Fruit fly (Drosophila melanogaster) whole organism, embryonic: ENCODE measurements around the gene CG16753.

Source experiments
- Adf1 ChIP-seq: fragments of 200-800 bp; sonication (Bioruptor generic); IDR thresholded peaks from 2 replicates; pipeline ENCODE4 v1.3.6; 2022; ENCODE audit warnings: missing biosample characterization, missing genetic modification characterization
- Bgb ChIP-seq: fragments of 200-800 bp; sonication (Bioruptor generic); IDR thresholded peaks from 2 replicates; pipeline ENCODE4 v1.3.6; 2022; ENCODE audit warnings: missing biosample characterization, missing genetic modification characterization; ENCODE audit not compliant: partially characterized antibody
- CG11456 ChIP-seq: fragments of 200-800 bp; sonication (Bioruptor generic); IDR thresholded peaks from 3 replicates; pipeline ENCODE4 v1.3.6; 2022; ENCODE audit warnings: missing biosample characterization, missing genetic modification characterization
- CG11504 ChIP-seq: fragments of 200-800 bp; sonication (Bioruptor generic); optimal IDR thresholded peaks from 3 replicates; lab custom pipeline; 2019; ENCODE audit warnings: missing biosample characterization, mild to moderate bottlenecking, missing genetic modification characterization, moderate library complexity
- CG11695 ChIP-seq: fragments of 200-800 bp; sonication (Bioruptor generic); IDR thresholded peaks from 3 replicates; pipeline ENCODE4 v1.3.6; 2022; ENCODE audit warnings: missing biosample characterization, missing genetic modification characterization
- CG12769 ChIP-seq: fragments of 200-800 bp; sonication (Bioruptor generic); optimal IDR thresholded peaks from 2 replicates; lab custom pipeline; 2019; ENCODE audit warnings: missing biosample characterization, mild to moderate bottlenecking, missing genetic modification characterization, moderate library complexity
- CG14441 ChIP-seq: fragments of 200-800 bp; sonication (Bioruptor generic); IDR thresholded peaks from 2 replicates; pipeline ENCODE4 v1.3.6; 2022; ENCODE audit warnings: missing biosample characterization, missing genetic modification characterization
- CG15269 ChIP-seq: fragments of 200-800 bp; sonication (Bioruptor generic); optimal IDR thresholded peaks from 2 replicates; lab custom pipeline; 2018; ENCODE audit warnings: missing biosample characterization, mild to moderate bottlenecking, missing genetic modification characterization, moderate library complexity
- CG1603 ChIP-seq: fragments of 200-800 bp; sonication (Bioruptor generic); optimal IDR thresholded peaks from 2 replicates; lab custom pipeline; 2019; ENCODE audit warnings: missing biosample characterization, mild to moderate bottlenecking, missing genetic modification characterization, moderate library complexity
- CG17359 ChIP-seq: fragments of 200-800 bp; sonication (Bioruptor generic); optimal IDR thresholded peaks from 3 replicates; lab custom pipeline; 2018; ENCODE audit warnings: missing biosample characterization, mild to moderate bottlenecking, missing genetic modification characterization, moderate library complexity
- CG18619 ChIP-seq: fragments of 200-800 bp; sonication (Bioruptor generic); optimal IDR thresholded peaks from 3 replicates; lab custom pipeline; 2017; ENCODE audit warnings: missing biosample characterization, mild to moderate bottlenecking, missing genetic modification characterization
- CG42726 ChIP-seq: fragments of 200-800 bp; sonication (Bioruptor generic); IDR thresholded peaks from 2 replicates; pipeline ENCODE4 v1.3.6; 2022; ENCODE audit warnings: missing biosample characterization, missing genetic modification characterization; ENCODE audit not compliant: partially characterized antibody
- CG6791 ChIP-seq: fragments of 200-800 bp; sonication (Bioruptor generic); IDR thresholded peaks from 3 replicates; pipeline ENCODE4 v1.3.6; 2022; ENCODE audit warnings: missing biosample characterization, missing genetic modification characterization; ENCODE audit not compliant: partially characterized antibody
- CG7987 ChIP-seq: fragments of 200-800 bp; sonication (Bioruptor generic); optimal IDR thresholded peaks from 2 replicates; lab custom pipeline; 2018; ENCODE audit warnings: missing biosample characterization, mild to moderate bottlenecking, missing genetic modification characterization, moderate library complexity
- CG8924 ChIP-seq: fragments of 200-800 bp; optimal IDR thresholded peaks from 3 replicates; lab custom pipeline; 2019; ENCODE audit warnings: missing biosample characterization, mild to moderate bottlenecking, missing genetic modification characterization, moderate library complexity
- CG8944 ChIP-seq: fragments of 200-800 bp; sonication (Bioruptor generic); optimal IDR thresholded peaks from 3 replicates; lab custom pipeline; 2016; ENCODE audit warnings: missing biosample characterization, missing genetic modification characterization
- CrebB ChIP-seq: fragments of 200-800 bp; sonication (Bioruptor generic); optimal IDR thresholded peaks from 3 replicates; lab custom pipeline; 2018; ENCODE audit warnings: missing biosample characterization, mild to moderate bottlenecking, missing genetic modification characterization
- Fer1 ChIP-seq: fragments of 200-800 bp; sonication (Bioruptor generic); optimal IDR thresholded peaks from 2 replicates; lab custom pipeline; 2017; ENCODE audit warnings: missing biosample characterization, mild to moderate bottlenecking, missing genetic modification characterization
- HLHmδ ChIP-seq: fragments of 200-800 bp; sonication (Bioruptor generic); optimal IDR thresholded peaks from 2 replicates; lab custom pipeline; 2018; ENCODE audit warnings: missing biosample characterization, mild to moderate bottlenecking, missing genetic modification characterization, moderate library complexity
- Hmr ChIP-seq: fragments of 200-800 bp; sonication (Bioruptor generic); optimal IDR thresholded peaks from 3 replicates; lab custom pipeline; 2017; ENCODE audit warnings: mild to moderate bottlenecking, missing biosample characterization, missing genetic modification reagents, missing genetic modification characterization
- Hr51 ChIP-seq, 2 experiments: fragments of 200-800 bp; sonication (Bioruptor generic); optimal IDR thresholded peaks; 2 replicates in 1 of 2; 3 replicates in 1 of 2; lab custom pipeline; 2016 to 2018; ENCODE audit warnings: missing biosample characterization in 2 of 2, missing genetic modification characterization in 2 of 2, mild to moderate bottlenecking in 1 of 2, moderate library complexity in 1 of 2
- Nf-YA ChIP-seq: fragments of 200-800 bp; sonication (Bioruptor generic); IDR thresholded peaks from 2 replicates; pipeline ENCODE4 v1.3.6; 2022; ENCODE audit warnings: missing biosample characterization, missing genetic modification characterization
- Pdp1 ChIP-seq, 2 experiments: fragments of 200-800 bp; sonication (Bioruptor generic); optimal IDR thresholded peaks; 3 replicates each; lab custom pipeline; 2016; ENCODE audit warnings: missing biosample characterization in 2 of 2, missing genetic modification characterization in 2 of 2, mild to moderate bottlenecking in 1 of 2, moderate library complexity in 1 of 2
- Trl ChIP-seq, 3 experiments: fragments of >200 bp in 2 of 3; fragments of 200-800 bp in 1 of 3; sonication (Bioruptor generic) in 1 of 3; optimal IDR thresholded peaks; 2 replicates in 1 of 3; 3 replicates in 2 of 3; lab custom pipeline; 2016 to 2017; ENCODE audit warnings: missing biosample characterization in 1 of 3, missing genetic modification characterization in 1 of 3
- abd-A ChIP-seq: fragments of 200-800 bp; sonication (Bioruptor generic); optimal IDR thresholded peaks from 3 replicates; lab custom pipeline; 2019; ENCODE audit warnings: missing biosample characterization, mild to moderate bottlenecking, missing genetic modification characterization, moderate library complexity
- br ChIP-seq: fragments of >200 bp; optimal IDR thresholded peaks from 2 replicates; lab custom pipeline; 2017
- chinmo ChIP-seq: fragments of 200-800 bp; sonication (Bioruptor generic); IDR thresholded peaks from 4 replicates; pipeline ENCODE4 v1.3.6; 2022; ENCODE audit warnings: missing biosample characterization, missing genetic modification characterization; ENCODE audit not compliant: partially characterized antibody
- crol ChIP-seq: fragments of 200-800 bp; sonication (Bioruptor generic); IDR thresholded peaks from 2 replicates; pipeline ENCODE4 v1.3.6; 2022; ENCODE audit warnings: missing biosample characterization, missing genetic modification characterization
- crp ChIP-seq, 2 experiments: fragments of 200-800 bp; sonication (Bioruptor generic); optimal IDR thresholded peaks; 2 replicates in 1 of 2; 3 replicates in 1 of 2; lab custom pipeline; 2017; ENCODE audit warnings: missing biosample characterization in 2 of 2, missing genetic modification characterization in 2 of 2, mild to moderate bottlenecking in 1 of 2, moderate library complexity in 1 of 2
- ftz-f1 ChIP-seq: fragments of 200-800 bp; sonication (Bioruptor generic); optimal IDR thresholded peaks from 2 replicates; lab custom pipeline; 2016; ENCODE audit warnings: missing biosample characterization, missing genetic modification characterization
- grau ChIP-seq: fragments of 200-800 bp; optimal IDR thresholded peaks from 3 replicates; lab custom pipeline; 2019; ENCODE audit warnings: missing biosample characterization, mild to moderate bottlenecking, missing genetic modification characterization, moderate library complexity
- ken ChIP-seq: fragments of 200-800 bp; sonication (Bioruptor generic); IDR thresholded peaks from 3 replicates; pipeline ENCODE4 v1.3.6; 2022; ENCODE audit warnings: missing biosample characterization, missing genetic modification characterization
- klu ChIP-seq: fragments of 200-800 bp; sonication (Bioruptor generic); IDR thresholded peaks from 2 replicates; pipeline ENCODE4 v1.3.6; 2022; ENCODE audit warnings: missing biosample characterization, missing genetic modification characterization
- org-1 ChIP-seq: fragments of 200-800 bp; sonication (Bioruptor generic); optimal IDR thresholded peaks from 2 replicates; lab custom pipeline; 2017; ENCODE audit warnings: missing biosample characterization, missing genetic modification characterization
- pnt ChIP-seq: fragments of 200-800 bp; sonication (Bioruptor generic); optimal IDR thresholded peaks from 3 replicates; lab custom pipeline; 2016; ENCODE audit warnings: missing biosample characterization, missing genetic modification characterization
- prd ChIP-seq, 3 experiments: fragments of >200 bp in 2 of 3; fragments of 200-800 bp in 1 of 3; sonication (Bioruptor generic) in 1 of 3; optimal IDR thresholded peaks in 2 of 3; IDR thresholded peaks in 1 of 3; 2 replicates in 2 of 3; 3 replicates in 1 of 3; pipeline versions ENCODE4 v1.3.6 to Lab custom; 2017 to 2022; ENCODE audit warnings: missing biosample characterization in 1 of 3, missing genetic modification characterization in 1 of 3
- pros ChIP-seq: fragments of 200-800 bp; sonication (Bioruptor generic); optimal IDR thresholded peaks from 3 replicates; lab custom pipeline; 2019; ENCODE audit warnings: missing biosample characterization, mild to moderate bottlenecking, missing genetic modification characterization, moderate library complexity
- rib ChIP-seq: fragments of 200-800 bp; sonication (Bioruptor generic); IDR thresholded peaks from 2 replicates; pipeline ENCODE4 v1.3.6; 2022; ENCODE audit warnings: missing biosample characterization, missing genetic modification characterization
- row ChIP-seq: fragments of 200-800 bp; sonication (Bioruptor generic); IDR thresholded peaks from 3 replicates; pipeline ENCODE4 v1.3.6; 2022; ENCODE audit warnings: missing biosample characterization, missing genetic modification characterization
- sd ChIP-seq: fragments of 200-800 bp; sonication (Bioruptor generic); optimal IDR thresholded peaks from 3 replicates; lab custom pipeline; 2018; ENCODE audit warnings: missing biosample characterization, mild to moderate bottlenecking, missing genetic modification characterization, moderate library complexity
- slbo ChIP-seq: fragments of 200-800 bp; sonication (Bioruptor generic); IDR thresholded peaks from 2 replicates; pipeline ENCODE4 v1.3.6; 2022; ENCODE audit warnings: missing biosample characterization, missing genetic modification characterization
- sob ChIP-seq: fragments of 200-800 bp; sonication (Bioruptor generic); IDR thresholded peaks from 2 replicates; pipeline ENCODE4 v1.3.6; 2022; ENCODE audit warnings: missing biosample characterization, missing genetic modification characterization
- sr ChIP-seq: fragments of 200-800 bp; sonication (Bioruptor generic); IDR thresholded peaks from 3 replicates; pipeline ENCODE4 v1.3.6; 2022; ENCODE audit warnings: missing biosample characterization, missing genetic modification characterization
- unc-4 ChIP-seq: fragments of 200-800 bp; sonication (Bioruptor generic); IDR thresholded peaks from 2 replicates; pipeline ENCODE4 v1.3.6; 2022; ENCODE audit warnings: missing biosample characterization, missing genetic modification characterization; ENCODE audit not compliant: partially characterized antibody

CG16753 gene

dm6 chr3L:3035769-3036583, 18.9 kb upstream of the CG16753 start (continued):
- TF ChIP-seq CrebB (tag; lab: Kevin White, UChicago) (peak; percentile 82), Nf-YA (peak; percentile 67; the same call in 1 of the 2 replicates), org-1 (GFP tag; lab: Kevin White, UChicago) (peak; percentile 82), Hmr (peak; percentile 89), CG6791 (GFP tag; lab: Robert Waterston, UW) (no peak), prd (optimal IDR thresholded peaks at IDR 0.05; lab: Kevin White, UChicago) (no peak), prd (GFP tag; IDR thresholded peaks at IDR 0.05; lab: Robert Waterston, UW) (peak; percentile 77), CG8944 (GFP tag; lab: Kevin White, UChicago) (peak; percentile 33), CG18619 (GFP tag; lab: Kevin White, UChicago) (peak; percentile 86), unc-4 (GFP tag; lab: Robert Waterston, UW) (no peak), CG1603 (tag; lab: Kevin White, UChicago) (peak; percentile 62)
- TF ChIP-seq, all 482 proteins: peak for 389

- 0 out of 2 replicates have a peak, but pooled peaks have one; percentile 10 for TF ChIP-seq rib
- TF ChIP-seq slbo (GFP tag; lab: Robert Waterston, UW), result 0 out of 2 replicates have a peak, but pooled peaks have one; percentile 17
- 0 out of 3 replicates have a peak, but pooled peaks have one; percentile 9 for TF ChIP-seq ken
- peak; percentile 91 for TF ChIP-seq CG12769
- TF ChIP-seq chinmo (GFP tag; lab: Robert Waterston, UW), result peak; percentile 81; the same call in 3 of the 4 replicates
- peak; percentile 11 for TF ChIP-seq abd-A (tag; lab: Kevin White, UChicago)
- TF ChIP-seq Adf1, result peak; percentile 24; the same call in 1 of the 2 replicates
- TF ChIP-seq pnt (GFP tag; lab: Kevin White, UChicago), result no peak
- TF ChIP-seq Fer1, result no peak
- TF ChIP-seq br (lab: Kevin White, UChicago), result no peak
- no peak for TF ChIP-seq CG11456
- peak; percentile 28 for TF ChIP-seq CG15269
- TF ChIP-seq CG11504 (tag; lab: Kevin White, UChicago), result peak; percentile 2
- TF ChIP-seq Pdp1 (GFP tag; optimal IDR thresholded peaks at IDR 0.05; lab: Kevin White, UChicago), result peak in 1 of 2 experiments; percentile 90
- no peak for TF ChIP-seq sob (GFP tag; lab: Robert Waterston, UW)
- TF ChIP-seq klu (GFP tag; lab: Robert Waterston, UW), result no peak
- TF ChIP-seq ftz-f1 (GFP tag; lab: Kevin White, UChicago), result peak; percentile 76
- TF ChIP-seq HLHmδ (GFP tag; lab: Kevin White, UChicago), result no peak
- peak; percentile 29; the same call in 1 of the 3 replicates for TF ChIP-seq row
- TF ChIP-seq pros, result peak; percentile 8
- peak; percentile 3 for TF ChIP-seq grau (tag; lab: Kevin White, UChicago)
- no peak for TF ChIP-seq CG8924 (tag; lab: Kevin White, UChicago)
- 0 out of 3 replicates have a peak, but pooled peaks have one; percentile 34 for TF ChIP-seq CG11695 (GFP tag; lab: Robert Waterston, UW)
- 0 out of 3 replicates have a peak, but pooled peaks have one; percentile 18 for TF ChIP-seq sr (GFP tag; lab: Robert Waterston, UW)
- TF ChIP-seq sd (tag; lab: Kevin White, UChicago), result peak; percentile 51
- peak; percentile 29; the same call in 1 of the 2 replicates for TF ChIP-seq CG14441 (GFP tag; lab: Robert Waterston, UW)
- peak; percentile 53 for TF ChIP-seq CG7987
- TF ChIP-seq crp (GFP tag; optimal IDR thresholded peaks at IDR 0.05; lab: Kevin White, UChicago), result no peak
- no peak for TF ChIP-seq Bgb (GFP tag; lab: Robert Waterston, UW)
- TF ChIP-seq Hr51 (GFP tag; optimal IDR thresholded peaks at IDR 0.05; lab: Kevin White, UChicago), result peak in 1 of 2 experiments; percentile 20
- peak; percentile 22; the same call in 1 of the 2 replicates for TF ChIP-seq CG42726 (GFP tag; lab: Robert Waterston, UW)
- no peak for TF ChIP-seq CG17359 (tag; lab: Kevin White, UChicago)
- TF ChIP-seq Trl (optimal IDR thresholded peaks at IDR 0.05; lab: Kevin White, UChicago), result peak in 1 of 2 experiments; percentile 3
- no peak for TF ChIP-seq Trl (GFP tag; optimal IDR thresholded peaks at IDR 0.05; lab: Kevin White, UChicago)
- TF ChIP-seq crol (GFP tag; lab: Robert Waterston, UW), result peak; percentile 91
These were observed 17.8 kb upstream of the CG16753 start for dm6 chr3L:3036951-3037586.
